Fruit fly (Drosophila melanogaster) whole organism, embryonic: Measurements from ENCODE around the gene superdeath.

Experiments used
- BEAF-32 ChIP-seq: fragments of 200-800 bp; sonication (Bioruptor generic); optimal IDR thresholded peaks from 3 replicates; lab custom pipeline; 2017; ENCODE audit warnings: missing biosample characterization, missing genetic modification characterization, mild to moderate bottlenecking, moderate library complexity, missing genetic modification reagents
- CG12071 ChIP-seq: fragments of 200-800 bp; sonication (Bioruptor generic); optimal IDR thresholded peaks from 3 replicates; lab custom pipeline; 2018; ENCODE audit warnings: missing biosample characterization, mild to moderate bottlenecking, missing genetic modification characterization
- CG13775 ChIP-seq: fragments of 200-800 bp; sonication (Bioruptor generic); optimal IDR thresholded peaks from 3 replicates; lab custom pipeline; 2017; ENCODE audit warnings: missing biosample characterization, mild to moderate bottlenecking, missing genetic modification characterization
- CG14667 ChIP-seq: fragments of 200-800 bp; sonication (Bioruptor generic); IDR thresholded peaks from 2 replicates; pipeline ENCODE4 v1.3.6; 2022; ENCODE audit warnings: missing biosample characterization, missing genetic modification characterization
- CG15269 ChIP-seq: fragments of 200-800 bp; sonication (Bioruptor generic); optimal IDR thresholded peaks from 2 replicates; lab custom pipeline; 2018; ENCODE audit warnings: missing biosample characterization, mild to moderate bottlenecking, missing genetic modification characterization, moderate library complexity
- CG1529 ChIP-seq: fragments of 200-800 bp; sonication (Bioruptor generic); optimal IDR thresholded peaks from 3 replicates; lab custom pipeline; 2018; ENCODE audit warnings: missing biosample characterization, missing genetic modification characterization
- CG15479 ChIP-seq: fragments of 200-800 bp; sonication (Bioruptor generic); optimal IDR thresholded peaks from 3 replicates; lab custom pipeline; 2019; ENCODE audit warnings: missing biosample characterization, mild to moderate bottlenecking, missing genetic modification characterization, moderate library complexity
- CG1603 ChIP-seq: fragments of 200-800 bp; sonication (Bioruptor generic); optimal IDR thresholded peaks from 2 replicates; lab custom pipeline; 2019; ENCODE audit warnings: missing biosample characterization, mild to moderate bottlenecking, missing genetic modification characterization, moderate library complexity
- CG16815 ChIP-seq: fragments of 200-800 bp; sonication (Bioruptor generic); optimal IDR thresholded peaks from 3 replicates; lab custom pipeline; 2017; ENCODE audit warnings: missing biosample characterization, mild to moderate bottlenecking, missing genetic modification characterization
- CG17568 ChIP-seq: fragments of 200-800 bp; sonication (Bioruptor generic); optimal IDR thresholded peaks from 2 replicates; lab custom pipeline; 2018; ENCODE audit warnings: missing biosample characterization, mild to moderate bottlenecking, missing genetic modification characterization, moderate library complexity
- CG17802 ChIP-seq: fragments of 200-800 bp; sonication (Bioruptor generic); optimal IDR thresholded peaks from 2 replicates; lab custom pipeline; 2018; ENCODE audit warnings: missing biosample characterization, mild to moderate bottlenecking, missing genetic modification characterization, moderate library complexity
- CG18619 ChIP-seq: fragments of 200-800 bp; sonication (Bioruptor generic); optimal IDR thresholded peaks from 3 replicates; lab custom pipeline; 2017; ENCODE audit warnings: missing biosample characterization, mild to moderate bottlenecking, missing genetic modification characterization
- CG4282 ChIP-seq: fragments of 200-800 bp; sonication (Bioruptor generic); optimal IDR thresholded peaks from 2 replicates; lab custom pipeline; 2016; ENCODE audit warnings: missing biosample characterization, missing genetic modification characterization
- CG4424 ChIP-seq: fragments of 200-800 bp; sonication (Bioruptor generic); optimal IDR thresholded peaks from 3 replicates; lab custom pipeline; 2016; ENCODE audit warnings: missing biosample characterization, missing genetic modification characterization
- CG7556 ChIP-seq: fragments of 200-800 bp; sonication (Bioruptor generic); optimal IDR thresholded peaks from 2 replicates; lab custom pipeline; 2017; ENCODE audit warnings: missing biosample characterization, mild to moderate bottlenecking, missing genetic modification characterization
- Dad ChIP-seq: fragments of 200-800 bp; sonication (Bioruptor generic); optimal IDR thresholded peaks from 3 replicates; lab custom pipeline; 2016; ENCODE audit warnings: missing biosample characterization, missing genetic modification characterization
- Dfd ChIP-seq, 2 experiments: fragments of >200 bp; optimal IDR thresholded peaks; 2 replicates each; lab custom pipeline; 2017; ENCODE audit warnings: missing biosample characterization in 2 of 2, missing genetic modification characterization in 2 of 2
- Dll ChIP-seq: fragments of 200-800 bp; sonication (Bioruptor generic); IDR thresholded peaks from 4 replicates; pipeline ENCODE4 v1.3.6; 2022; ENCODE audit warnings: missing biosample characterization, missing genetic modification characterization; ENCODE audit not compliant: partially characterized antibody
- Doc2 ChIP-seq: fragments of 200-800 bp; sonication (Bioruptor generic); IDR thresholded peaks from 2 replicates; pipeline ENCODE4 v1.3.6; 2022; ENCODE audit warnings: missing biosample characterization, missing genetic modification characterization
- Doc3 ChIP-seq: fragments of 200-800 bp; sonication (Bioruptor generic); IDR thresholded peaks from 3 replicates; pipeline ENCODE4 v1.3.6; 2022; ENCODE audit warnings: missing biosample characterization, missing genetic modification characterization; ENCODE audit not compliant: partially characterized antibody
- E2f1 ChIP-seq: fragments of 200-800 bp; sonication (Bioruptor generic); IDR thresholded peaks from 2 replicates; pipeline ENCODE4 v1.3.6; 2022; ENCODE audit warnings: missing biosample characterization, missing genetic modification characterization
- Hand ChIP-seq: fragments of 200-800 bp; sonication (Bioruptor generic); optimal IDR thresholded peaks from 2 replicates; lab custom pipeline; 2017; ENCODE audit warnings: mild to moderate bottlenecking, missing biosample characterization, missing genetic modification reagents, missing genetic modification characterization
- Hr51 ChIP-seq, 2 experiments: fragments of 200-800 bp; sonication (Bioruptor generic); optimal IDR thresholded peaks; 2 replicates in 1 of 2; 3 replicates in 1 of 2; lab custom pipeline; 2016 to 2018; ENCODE audit warnings: missing biosample characterization in 2 of 2, missing genetic modification characterization in 2 of 2, mild to moderate bottlenecking in 1 of 2, moderate library complexity in 1 of 2
- Myb ChIP-seq: fragments of 200-800 bp; sonication (Bioruptor generic); optimal IDR thresholded peaks from 2 replicates; lab custom pipeline; 2016; ENCODE audit warnings: missing biosample characterization, missing genetic modification characterization
- PHDP ChIP-seq: fragments of 200-800 bp; sonication (Bioruptor generic); optimal IDR thresholded peaks from 3 replicates; lab custom pipeline; 2018; ENCODE audit warnings: missing biosample characterization, mild to moderate bottlenecking, missing genetic modification characterization, moderate library complexity
- Poxn ChIP-seq: fragments of 200-800 bp; sonication (Bioruptor generic); IDR thresholded peaks from 2 replicates; pipeline ENCODE4 v1.3.6; 2022; ENCODE audit warnings: missing biosample characterization, missing genetic modification characterization
- Rx ChIP-seq: fragments of 200-800 bp; sonication (Bioruptor generic); IDR thresholded peaks from 2 replicates; pipeline ENCODE4 v1.3.6; 2022; ENCODE audit warnings: missing biosample characterization, missing genetic modification characterization
- Usf ChIP-seq: fragments of 200-800 bp; sonication (Bioruptor generic); optimal IDR thresholded peaks from 2 replicates; lab custom pipeline; 2017; ENCODE audit warnings: missing genotype, missing biosample characterization, missing genetic modification characterization
- Xbp1 ChIP-seq: fragments of 200-800 bp; sonication (Bioruptor generic); optimal IDR thresholded peaks from 3 replicates; lab custom pipeline; 2016; ENCODE audit warnings: missing biosample characterization, mild to moderate bottlenecking, missing genetic modification characterization
- ash1 ChIP-seq: fragments of 200-800 bp; sonication (Bioruptor generic); optimal IDR thresholded peaks from 2 replicates; lab custom pipeline; 2018; ENCODE audit warnings: missing biosample characterization, mild to moderate bottlenecking, missing genetic modification characterization
- bab2 ChIP-seq: fragments of 200-800 bp; sonication (Bioruptor generic); optimal IDR thresholded peaks from 2 replicates; lab custom pipeline; 2016; ENCODE audit warnings: missing biosample characterization, missing genetic modification characterization
- corto ChIP-seq: fragments of 200-800 bp; sonication (Bioruptor generic); optimal IDR thresholded peaks from 2 replicates; lab custom pipeline; 2016; ENCODE audit warnings: missing biosample characterization, mild to moderate bottlenecking, missing genetic modification characterization, moderate library complexity
- fd64A ChIP-seq: fragments of 200-800 bp; sonication (Bioruptor generic); optimal IDR thresholded peaks from 3 replicates; lab custom pipeline; 2018; ENCODE audit warnings: missing biosample characterization, mild to moderate bottlenecking, missing genetic modification characterization
- fd96Cb ChIP-seq: fragments of 200-800 bp; sonication (Bioruptor generic); optimal IDR thresholded peaks from 2 replicates; lab custom pipeline; 2018; ENCODE audit warnings: missing biosample characterization, mild to moderate bottlenecking, missing genetic modification characterization, moderate library complexity
- gsb ChIP-seq: fragments of 200-800 bp; sonication (Bioruptor generic); IDR thresholded peaks from 2 replicates; pipeline ENCODE4 v1.3.6; 2022; ENCODE audit warnings: missing biosample characterization, missing genetic modification characterization
- hb ChIP-seq: fragments of 200-800 bp; sonication (Bioruptor generic); IDR thresholded peaks from 3 replicates; pipeline ENCODE4 v1.3.6; 2022; ENCODE audit warnings: missing biosample characterization, missing genetic modification characterization; ENCODE audit not compliant: partially characterized antibody
- kah ChIP-seq: fragments of 200-800 bp; sonication (Bioruptor generic); optimal IDR thresholded peaks from 2 replicates; lab custom pipeline; 2018; ENCODE audit warnings: missing biosample characterization, mild to moderate bottlenecking, missing genetic modification characterization
- kay ChIP-seq: fragments of 200-800 bp; sonication (Bioruptor generic); optimal IDR thresholded peaks from 2 replicates; lab custom pipeline; 2016; ENCODE audit warnings: missing biosample characterization, missing genetic modification characterization
- oc ChIP-seq: fragments of 200-800 bp; sonication (Bioruptor generic); optimal IDR thresholded peaks from 2 replicates; lab custom pipeline; 2018; ENCODE audit warnings: missing biosample characterization, mild to moderate bottlenecking, missing genetic modification characterization, moderate library complexity
- onecut ChIP-seq: fragments of 200-800 bp; sonication (Bioruptor generic); IDR thresholded peaks from 2 replicates; pipeline ENCODE4 v1.3.6; 2022; ENCODE audit warnings: missing biosample characterization, missing genetic modification characterization
- scrt ChIP-seq: fragments of 200-800 bp; sonication (Bioruptor generic); optimal IDR thresholded peaks from 2 replicates; lab custom pipeline; 2018; ENCODE audit warnings: missing biosample characterization, mild to moderate bottlenecking, missing genetic modification characterization, moderate library complexity
- sens-2 ChIP-seq: fragments of 200-800 bp; sonication (Bioruptor generic); IDR thresholded peaks from 2 replicates; pipeline ENCODE4 v1.3.6; 2022; ENCODE audit warnings: missing biosample characterization, missing genetic modification characterization
- slp2 ChIP-seq: fragments of 200-800 bp; sonication (Bioruptor generic); optimal IDR thresholded peaks from 2 replicates; lab custom pipeline; 2016; ENCODE audit warnings: missing biosample characterization, missing genetic modification characterization
- stc ChIP-seq: fragments of 200-800 bp; sonication (Bioruptor generic); IDR thresholded peaks from 2 replicates; pipeline ENCODE4 v1.3.6; 2022; ENCODE audit warnings: missing biosample characterization, missing genetic modification characterization
- unc-4 ChIP-seq: fragments of 200-800 bp; sonication (Bioruptor generic); IDR thresholded peaks from 2 replicates; pipeline ENCODE4 v1.3.6; 2022; ENCODE audit warnings: missing biosample characterization, missing genetic modification characterization; ENCODE audit not compliant: partially characterized antibody
- wor ChIP-seq: fragments of 200-800 bp; sonication (Bioruptor generic); IDR thresholded peaks from 2 replicates; pipeline ENCODE4 v1.3.6; 2022; ENCODE audit warnings: missing biosample characterization, missing genetic modification characterization
- yki ChIP-seq: fragments of >200 bp; optimal IDR thresholded peaks from 3 replicates; lab custom pipeline; 2018
- zfh2 ChIP-seq: fragments of 200-800 bp; sonication (Bioruptor generic); optimal IDR thresholded peaks from 2 replicates; lab custom pipeline; 2016; ENCODE audit warnings: missing biosample characterization, missing genetic modification characterization

The superdeath gene

dm6 chr3R:29146710-29147109 is 8.2 kb downstream of the superdeath start, which contains the start of gene CG14511 (continued):
- TF ChIP-seq CG1529 (GFP tag; lab: Kevin White, UChicago) (no peak), kah (GFP tag; lab: Kevin White, UChicago) (peak; percentile 100), unc-4 (GFP tag; lab: Robert Waterston, UW) (0 out of 2 replicates have a peak, but pooled peaks have one; percentile 28), hb (GFP tag; lab: Robert Waterston, UW) (no peak), scrt (GFP tag; lab: Kevin White, UChicago) (peak; percentile 83), fd64A (GFP tag; lab: Kevin White, UChicago) (no peak), E2f1 (GFP tag; lab: Robert Waterston, UW) (no peak), Dll (GFP tag; lab: Robert Waterston, UW) (peak; percentile 45; the same call in 1 of the 4 replicates), kay (GFP tag; lab: Kevin White, UChicago) (no peak), CG18619 (GFP tag; lab: Kevin White, UChicago) (no peak)

- peak; percentile 91 for TF ChIP-seq CG1603 (tag; lab: Kevin White, UChicago)
- TF ChIP-seq CG4282: peak; percentile 47
- no peak for TF ChIP-seq Usf (GFP tag; lab: Kevin White, UChicago)
- no peak for TF ChIP-seq Dfd (GFP tag; optimal IDR thresholded peaks at IDR 0.05; lab: Kevin White, UChicago)
- TF ChIP-seq stc: peak; percentile 51; the same call in 1 of the 2 replicates
- TF ChIP-seq Rx (GFP tag; lab: Robert Waterston, UW): no peak
- peak; percentile 28; the same call in 1 of the 2 replicates for TF ChIP-seq gsb (GFP tag; lab: Robert Waterston, UW)
- TF ChIP-seq Doc3 (GFP tag; lab: Robert Waterston, UW): no peak
- peak; percentile 62 for TF ChIP-seq scrt (GFP tag; lab: Kevin White, UChicago)
- TF ChIP-seq CG17802: no peak
- peak; percentile 65 for TF ChIP-seq unc-4 (GFP tag; lab: Robert Waterston, UW)
- TF ChIP-seq CG4424: peak; percentile 7
- TF ChIP-seq corto (GFP tag; lab: Kevin White, UChicago): no peak
- TF ChIP-seq sens-2 (GFP tag; lab: Robert Waterston, UW): peak; percentile 15; the same call in 1 of the 2 replicates
- no peak for TF ChIP-seq slp2 (GFP tag; lab: Kevin White, UChicago)
- TF ChIP-seq oc (tag; lab: Kevin White, UChicago): no peak
- no peak for TF ChIP-seq CG16815 (GFP tag; lab: Kevin White, UChicago)
- peak; percentile 16 to 31 for TF ChIP-seq Hr51 (GFP tag; optimal IDR thresholded peaks at IDR 0.05; lab: Kevin White, UChicago)
- no peak for TF ChIP-seq Poxn (GFP tag; lab: Robert Waterston, UW)
- peak; percentile 33 for TF ChIP-seq CG13775
- TF ChIP-seq CG15479: no peak
- peak; percentile 86 for TF ChIP-seq Myb (GFP tag; lab: Kevin White, UChicago)
- TF ChIP-seq fd96Cb (tag; lab: Kevin White, UChicago): no peak
- no peak for TF ChIP-seq ash1 (GFP tag; lab: Kevin White, UChicago)
- peak; percentile 63 for TF ChIP-seq zfh2 (GFP tag; lab: Kevin White, UChicago)
- TF ChIP-seq CG15269 (tag; lab: Kevin White, UChicago): no peak
- TF ChIP-seq Dad: peak; percentile 48
- no peak for TF ChIP-seq wor
- no peak for TF ChIP-seq Doc2
- no peak for TF ChIP-seq CG17568 (GFP tag; lab: Kevin White, UChicago)
- TF ChIP-seq PHDP: no peak
- TF ChIP-seq Xbp1 (GFP tag; lab: Kevin White, UChicago): peak; percentile 52
- peak; percentile 1 for TF ChIP-seq CG18619 (GFP tag; lab: Kevin White, UChicago)
- TF ChIP-seq bab2: peak; percentile 51
- TF ChIP-seq Hand (GFP tag; lab: Kevin White, UChicago): no peak
- peak; percentile 31; the same call in 1 of the 2 replicates for TF ChIP-seq onecut (GFP tag; lab: Robert Waterston, UW)
- peak; percentile 60 for TF ChIP-seq BEAF-32 (GFP tag; lab: Kevin White, UChicago)
- TF ChIP-seq CG14667 (GFP tag; lab: Robert Waterston, UW): no peak
- no peak for TF ChIP-seq yki (lab: Kevin White, UChicago)
- TF ChIP-seq CG7556 (GFP tag; lab: Kevin White, UChicago): no peak
- no peak for TF ChIP-seq CG12071
These were observed 9.6 kb downstream of the superdeath start, which contains the start of the genes CG11882 and Pglym78 for dm6 chr3R:29148072-29148471. Gene CG11882, minus strand, starts transcription at chr3R:29148172. Gene Pglym78, plus strand, starts transcription at chr3R:29148248.
